Fruit fly (Drosophila melanogaster) Kc167 (cell line): Measurements from ENCODE around the gene Ankrd49.

Source experiments
- Myc ChIP-seq: fragments of >200 bp; optimal IDR thresholded peaks from 2 replicates; lab custom pipeline; 2017; ENCODE audit warnings: missing external identifiers
- Sin3A ChIP-seq: fragments of >200 bp; optimal IDR thresholded peaks from 2 replicates; lab custom pipeline; 2018; ENCODE audit warnings: missing external identifiers
- h ChIP-seq: fragments of >200 bp; optimal IDR thresholded peaks from 3 replicates; lab custom pipeline; 2018; ENCODE audit warnings: missing external identifiers
- insv ChIP-seq: fragments of >200 bp; optimal IDR thresholded peaks from 3 replicates; lab custom pipeline; 2018; ENCODE audit warnings: missing external identifiers
- psq ChIP-seq: fragments of >200 bp; optimal IDR thresholded peaks from 2 replicates; lab custom pipeline; 2017; ENCODE audit warnings: missing external identifiers
- ttk ChIP-seq: sonication (Bioruptor generic); optimal IDR thresholded peaks from 2 replicates; lab custom pipeline; 2017; ENCODE audit warnings: missing external identifiers

dm6 chr2L:14992889-14993288 lies 14.3 kb downstream of the Ankrd49 start:
- TF ChIP-seq Sin3A (lab: Kevin White, UChicago) (no peak), psq (lab: Kevin White, UChicago) (no peak), insv (lab: Kevin White, UChicago) (no peak), h (lab: Kevin White, UChicago) (no peak), Myc (lab: Kevin White, UChicago) (no peak), ttk (lab: Kevin White, UChicago) (no peak)
